Worm (Caenorhabditis elegans): ENCODE measurements around the gene ZK488.6.

ZK488.6 gene

DNA sequence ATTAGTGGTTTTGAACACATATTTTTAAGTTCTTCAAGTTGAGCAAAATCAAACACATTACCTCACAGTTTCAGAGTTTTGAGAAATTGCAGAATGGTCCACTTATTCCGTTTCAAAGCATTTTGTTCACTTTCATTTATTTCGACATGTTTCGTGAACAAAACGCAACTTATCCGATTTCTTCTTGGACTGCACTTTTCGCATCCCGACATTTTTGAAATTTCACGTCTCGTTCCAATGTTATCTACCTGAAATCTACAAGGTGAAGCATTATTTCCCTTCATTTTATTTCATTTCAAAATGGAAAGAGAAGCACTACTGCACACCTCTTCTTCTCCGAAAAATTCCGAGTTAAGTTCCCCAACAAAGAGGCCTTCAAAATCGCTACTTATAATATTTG is at the start of gene ZK488.6:
ZK488.6 (plus strand) TSS at position 301 of the 400 bp plus-strand sequence.
- TF ChIP-seq unc-98 (GFP tag; IDR thresholded peaks at IDR 0.05) = 0 out of 2 replicates have a peak, but pooled peaks have one; percentile 22
- no peak for TF ChIP-seq hlh-4 (tag; optimal IDR thresholded peaks at IDR 0.05)
- TF ChIP-seq irx-1 (tag; optimal IDR thresholded peaks at IDR 0.05) = no peak
- no peak for TF ChIP-seq nhr-71 (tag; optimal IDR thresholded peaks at IDR 0.05)
- no peak for TF ChIP-seq mdl-1 (tag; optimal IDR thresholded peaks at IDR 0.05)

DNA sequence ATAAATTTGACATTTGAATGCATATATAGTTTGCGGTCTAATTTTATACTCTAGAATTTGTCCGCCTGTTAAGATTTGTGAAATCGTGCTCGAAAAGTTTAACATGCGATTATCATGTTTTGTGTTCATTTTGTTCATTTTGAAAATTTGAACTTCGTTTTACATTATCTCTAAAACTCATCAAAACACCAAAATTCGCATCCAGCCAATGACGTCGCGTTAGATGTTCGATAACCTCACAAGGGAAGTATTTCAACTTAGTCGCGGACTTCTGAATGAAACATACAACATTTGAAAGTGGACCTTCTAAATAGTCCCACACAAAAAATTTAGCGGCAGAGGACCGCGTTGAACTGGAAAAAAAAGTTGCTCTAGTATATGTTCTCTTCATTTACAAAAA is 48.8 kb upstream of the ZK488.6 start:
- TF ChIP-seq nhr-85 (tag) (peak; percentile 65), nhr-12 (tag; optimal IDR thresholded peaks at IDR 0.05) (no peak), hpl-2 (GFP tag; optimal IDR thresholded peaks at IDR 0.05) (no peak)

DNA sequence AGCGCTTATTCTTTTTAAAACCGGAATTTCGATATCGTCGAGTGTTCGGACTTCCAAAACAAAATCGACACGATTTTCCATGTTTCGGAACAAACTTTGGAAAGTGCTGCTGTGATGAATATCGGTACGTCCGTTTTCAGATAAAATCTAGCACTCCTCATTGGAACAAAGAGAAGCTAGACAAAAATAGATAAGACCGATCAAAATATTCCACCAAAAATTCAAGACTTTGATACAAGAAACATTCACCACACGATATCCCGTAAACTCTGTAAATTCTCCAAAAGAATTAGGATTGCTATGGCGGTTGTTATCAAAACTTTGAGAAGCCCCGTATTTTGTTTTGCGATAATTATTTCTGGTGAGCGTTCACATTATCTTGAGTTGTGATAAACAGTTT is 47.1 kb upstream of the ZK488.6 start, which contains the start of gene C14C6.3:
C14C6.3 (plus strand) TSS at position 301 of the 400 bp plus-strand sequence.
- TF ChIP-seq irx-1 (tag; optimal IDR thresholded peaks at IDR 0.05) (no peak), C16A3.4 (tag; optimal IDR thresholded peaks at IDR 0.05) (no peak), zag-1 (tag; optimal IDR thresholded peaks at IDR 0.05) (no peak), nhr-77 (tag; optimal IDR thresholded peaks at IDR 0.05) (no peak), xbp-1 (tag; optimal IDR thresholded peaks at IDR 0.05) (no peak), blmp-1 (tag; optimal IDR thresholded peaks at IDR 0.05) (no peak), tbx-2 (tag; optimal IDR thresholded peaks at IDR 0.05) (no peak), ets-5 (GFP tag; IDR thresholded peaks at IDR 0.05) (no peak), fkh-4 (tag; optimal IDR thresholded peaks at IDR 0.05; ENCODE audit: borderline replicate concordance) (no peak), nhr-47 (tag; optimal IDR thresholded peaks at IDR 0.05) (no peak), unc-30 (tag; optimal IDR thresholded peaks at IDR 0.05) (no peak), sptf-1 (tag; optimal IDR thresholded peaks at IDR 0.05) (no peak), ceh-90 (tag; optimal IDR thresholded peaks at IDR 0.05) (no peak), sox-4 (tag; optimal IDR thresholded peaks at IDR 0.05) (no peak), ztf-11 (tag; optimal IDR thresholded peaks at IDR 0.05) (no peak), fos-1 (tag; optimal IDR thresholded peaks at IDR 0.05) (no peak), elt-2 (tag; optimal IDR thresholded peaks at IDR 0.05) (no peak), nhr-84 (tag; optimal IDR thresholded peaks at IDR 0.05) (no peak)

DNA sequence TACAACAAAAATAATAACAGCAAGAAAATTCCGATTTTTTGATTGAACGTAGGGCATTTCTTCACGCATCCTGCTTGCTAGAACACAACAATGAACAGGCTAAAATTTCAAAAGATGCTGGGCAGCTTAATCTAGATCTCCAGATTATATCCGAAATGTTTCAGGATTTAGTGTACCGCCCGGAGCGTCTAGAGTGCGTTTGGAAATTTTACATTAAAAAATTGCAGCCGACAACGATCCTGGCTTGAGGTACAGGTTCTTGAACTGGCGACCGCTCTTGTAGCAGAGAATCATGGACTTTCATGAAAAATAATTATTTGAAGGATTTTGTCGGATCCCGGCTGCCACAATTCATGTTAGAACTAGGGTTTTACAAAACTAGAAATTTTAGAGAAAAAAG is 42.3 kb upstream of the ZK488.6 start, which contains the start of gene C14C6.6:
C14C6.6 (minus strand) TSS at position 101 of the 400 bp plus-strand sequence.
- TF ChIP-seq nhr-47 (tag; optimal IDR thresholded peaks at IDR 0.05) (no peak), sptf-1 (tag; optimal IDR thresholded peaks at IDR 0.05) (no peak), alr-1 (tag; optimal IDR thresholded peaks at IDR 0.05; ENCODE audit: borderline replicate concordance) (no peak), isw-1 (GFP tag; IDR thresholded peaks at IDR 0.05) (no peak), hlh-4 (tag; optimal IDR thresholded peaks at IDR 0.05) (no peak)

DNA sequence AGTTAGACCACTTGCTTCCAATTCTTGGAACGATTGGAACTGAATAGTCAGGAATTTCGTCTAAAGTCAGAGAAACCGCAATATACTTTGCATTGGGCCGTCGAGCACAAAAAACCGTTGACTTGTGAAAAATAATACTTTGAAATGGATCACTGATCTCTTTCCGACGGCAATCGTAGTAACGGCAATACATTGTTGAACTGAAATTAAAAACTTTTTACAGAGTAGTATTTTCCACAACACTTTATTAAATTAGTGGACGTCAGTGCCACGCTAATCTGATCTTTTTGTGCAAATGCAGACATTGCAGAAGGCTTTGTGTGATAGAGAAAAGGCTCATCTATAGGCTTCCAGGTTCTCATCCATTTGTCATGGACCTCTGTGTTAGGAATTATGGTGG is 37.9 kb upstream of the ZK488.6 start:
- TF ChIP-seq C04F5.9 (tag; optimal IDR thresholded peaks at IDR 0.05) (no peak), snu-23 (GFP tag; optimal IDR thresholded peaks at IDR 0.05) (no peak), jun-1 (tag; optimal IDR thresholded peaks at IDR 0.05) (no peak), rnt-1 (tag; optimal IDR thresholded peaks at IDR 0.05) (no peak), nhr-237 (tag; optimal IDR thresholded peaks at IDR 0.05) (no peak), ceh-8 (GFP tag; optimal IDR thresholded peaks at IDR 0.05) (no peak), pqm-1 (tag; optimal IDR thresholded peaks at IDR 0.05) (no peak), elt-2 (tag; optimal IDR thresholded peaks at IDR 0.05) (no peak), lin-13 (GFP tag; optimal IDR thresholded peaks at IDR 0.05) (no peak)

DNA sequence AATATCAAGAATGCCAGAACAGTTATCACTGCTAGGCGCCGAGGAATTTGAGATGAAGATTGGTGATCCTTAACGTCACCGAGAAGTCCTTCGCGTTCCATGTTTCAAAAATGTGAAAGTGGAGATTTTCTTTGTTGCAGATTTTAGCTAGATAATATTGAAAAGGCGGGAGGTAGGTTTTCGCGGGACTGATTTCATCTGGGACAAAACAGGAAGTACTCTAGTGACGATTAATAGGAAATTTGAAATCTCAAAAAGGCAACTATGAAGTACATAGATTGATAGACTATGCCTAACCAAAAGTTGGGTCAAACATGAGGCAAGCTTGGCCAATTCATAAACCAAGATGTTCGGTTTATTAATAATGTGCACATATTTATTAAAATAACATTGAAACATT is 37.2 kb upstream of the ZK488.6 start, which contains the start of gene C14C6.8:
C14C6.8 (minus strand) TSS at position 101 of the 400 bp plus-strand sequence.
- no peak for TF ChIP-seq sptf-1 (tag; optimal IDR thresholded peaks at IDR 0.05)
- TF ChIP-seq mdl-1 (tag; optimal IDR thresholded peaks at IDR 0.05) = no peak
- TF ChIP-seq egl-27 (tag; optimal IDR thresholded peaks at IDR 0.05) = no peak
- TF ChIP-seq ceh-90 (tag; optimal IDR thresholded peaks at IDR 0.05) = no peak
- TF ChIP-seq xbp-1 (tag; optimal IDR thresholded peaks at IDR 0.05) = no peak
- TF ChIP-seq aly-2 (tag; optimal IDR thresholded peaks at IDR 0.05) = no peak
- no peak for TF ChIP-seq hlh-17 (GFP tag; optimal IDR thresholded peaks at IDR 0.05; ENCODE audit: borderline replicate concordance)
- no peak for TF ChIP-seq efl-1 (optimal IDR thresholded peaks at IDR 0.05)
- no peak for TF ChIP-seq efl-1 (GFP tag; optimal IDR thresholded peaks at IDR 0.05 in 1 of 2)

All from whole organism, L1 larva.